Worm (Caenorhabditis elegans): ENCODE data around the gene Y46C8AM.1.

Gene Y46C8AM.1

ce11 chrIV:3944459-3944858 lies 18.2 kb upstream of the Y46C8AM.1 start, which contains the start of gene clec-72:
Gene clec-72, plus strand, starts transcription at chrIV:3944816.
- no peak for TF ChIP-seq mab-5 (tag; optimal IDR thresholded peaks at IDR 0.05)
- no peak for TF ChIP-seq mls-2 (tag; optimal IDR thresholded peaks at IDR 0.05)
- TF ChIP-seq ceh-39 (tag; optimal IDR thresholded peaks at IDR 0.05): no peak

DNA sequence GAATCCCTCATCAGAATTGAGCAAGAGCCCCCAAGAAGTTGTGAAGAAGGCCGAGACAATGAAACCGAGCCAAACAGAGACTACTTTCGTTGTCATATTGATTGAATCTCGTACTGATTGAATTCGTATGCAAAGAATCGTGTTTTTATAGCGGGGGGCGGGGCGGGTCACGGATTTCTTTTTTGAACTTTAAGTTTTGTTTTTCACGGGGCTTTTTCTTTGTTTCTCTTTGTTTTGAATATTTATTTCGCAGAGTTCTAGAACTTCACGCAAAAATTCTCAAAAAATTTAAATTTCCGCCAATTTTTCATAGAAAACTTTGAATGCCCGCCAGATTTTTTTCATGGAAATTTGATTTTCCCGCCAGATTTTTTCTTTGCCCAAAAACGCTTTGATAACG lies 6.6 kb upstream of the Y46C8AM.1 start, which contains the start of gene clec-73:
TSS of gene clec-73 (minus strand) at position 101 of the 400 bp plus-strand sequence.
- TF ChIP-seq sem-2 (GFP tag; optimal IDR thresholded peaks at IDR 0.05) (no peak), nhr-28 (tag; optimal IDR thresholded peaks at IDR 0.05) (no peak), lin-32 (GFP tag; optimal IDR thresholded peaks at IDR 0.05) (no peak), tbx-8 (GFP tag; optimal IDR thresholded peaks at IDR 0.05) (no peak)

ce11 chrIV:3956705-3957104 lies 6.0 kb upstream of the Y46C8AM.1 start, which contains the start of gene clec-74:
Gene clec-74, plus strand, starts transcription at chrIV:3957005.
- TF ChIP-seq pha-4 (tag; optimal IDR thresholded peaks at IDR 0.05): no peak
- TF ChIP-seq nhr-237 (tag; optimal IDR thresholded peaks at IDR 0.05): no peak
- no peak for TF ChIP-seq ceh-83 (GFP tag; optimal IDR thresholded peaks at IDR 0.05)
- no peak for TF ChIP-seq mep-1 (tag; optimal IDR thresholded peaks at IDR 0.05)
- TF ChIP-seq flh-1 (GFP tag; optimal IDR thresholded peaks at IDR 0.05): no peak

DNA sequence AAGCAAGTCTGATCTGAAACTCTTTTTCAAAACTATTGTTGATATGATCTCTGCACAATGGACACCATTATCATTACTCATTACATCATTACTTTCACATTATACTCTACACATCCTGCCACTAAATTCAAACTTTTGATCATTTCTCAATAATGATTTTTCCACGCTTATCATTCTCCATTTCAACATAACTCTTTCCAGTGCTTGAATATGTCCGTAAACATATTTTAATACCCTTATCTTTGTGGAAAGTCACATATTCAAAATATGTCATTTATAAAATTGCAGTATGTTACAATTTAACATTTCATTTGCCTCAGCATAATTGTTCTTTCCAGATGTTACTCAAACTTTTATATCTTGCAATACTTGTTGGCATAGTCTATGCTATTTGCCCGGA lies 2.3 kb upstream of the Y46C8AM.1 start, which contains the start of gene clec-75:
TSS of gene clec-75 (plus strand) at position 339 of the 400 bp plus-strand sequence.
- TF ChIP-seq mls-2 (tag; optimal IDR thresholded peaks at IDR 0.05): no peak
- TF ChIP-seq unc-39 (tag; optimal IDR thresholded peaks at IDR 0.05): no peak
- no peak for TF ChIP-seq bed-3 (GFP tag; optimal IDR thresholded peaks at IDR 0.05)
- no peak for TF ChIP-seq unc-62 (GFP tag; optimal IDR thresholded peaks at IDR 0.05)
- TF ChIP-seq sptf-1 (tag; optimal IDR thresholded peaks at IDR 0.05): no peak
- no peak for TF ChIP-seq lin-32 (GFP tag; optimal IDR thresholded peaks at IDR 0.05)
- TF ChIP-seq hlh-1 (tag; optimal IDR thresholded peaks at IDR 0.05): no peak
- no peak for TF ChIP-seq mab-5 (tag; optimal IDR thresholded peaks at IDR 0.05)
- TF ChIP-seq nhr-12 (tag; optimal IDR thresholded peaks at IDR 0.05): no peak
- TF ChIP-seq nhr-237 (tag; optimal IDR thresholded peaks at IDR 0.05): no peak
- no peak for TF ChIP-seq ztf-11 (tag; optimal IDR thresholded peaks at IDR 0.05)
- no peak for TF ChIP-seq drap-1 (GFP tag; optimal IDR thresholded peaks at IDR 0.05)
- no peak for TF ChIP-seq flh-1 (GFP tag; optimal IDR thresholded peaks at IDR 0.05)
- no peak for TF ChIP-seq lsy-2 (tag; optimal IDR thresholded peaks at IDR 0.05)
- no peak for TF ChIP-seq lin-13 (tag; optimal IDR thresholded peaks at IDR 0.05)
- no peak for TF ChIP-seq ces-1 (GFP tag; optimal IDR thresholded peaks at IDR 0.05)
- no peak for TF ChIP-seq pha-4 (tag; optimal IDR thresholded peaks at IDR 0.05)
- TF ChIP-seq ceh-43 (GFP tag; optimal IDR thresholded peaks at IDR 0.05): no peak

DNA sequence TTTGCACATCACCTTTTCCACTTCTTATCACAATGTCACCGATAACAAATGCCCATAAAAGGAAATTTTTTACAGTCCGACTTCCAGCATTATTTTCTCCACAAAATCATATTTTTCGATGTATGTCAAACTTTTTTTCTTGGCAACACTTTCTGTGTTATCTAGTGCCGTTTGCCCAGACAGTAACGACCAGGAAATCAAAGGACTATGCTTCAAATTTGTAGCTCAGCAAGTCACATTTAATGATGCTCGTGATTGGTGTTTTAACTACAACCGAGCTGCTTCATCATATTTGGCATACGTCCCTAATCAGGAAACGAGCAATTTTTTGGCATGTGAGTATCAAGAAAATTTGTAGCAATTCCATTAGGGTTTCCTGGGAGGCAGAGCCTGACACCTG lies 814 bp downstream of the Y46C8AM.1 start:
- TF ChIP-seq hlh-1 (tag; optimal IDR thresholded peaks at IDR 0.05) (no peak), sem-2 (GFP tag; optimal IDR thresholded peaks at IDR 0.05) (no peak), nhr-12 (tag; optimal IDR thresholded peaks at IDR 0.05) (no peak), tbx-8 (GFP tag; optimal IDR thresholded peaks at IDR 0.05) (no peak), ham-2 (GFP tag; optimal IDR thresholded peaks at IDR 0.05) (no peak), lin-32 (GFP tag; optimal IDR thresholded peaks at IDR 0.05) (no peak), nhr-2 (tag; optimal IDR thresholded peaks at IDR 0.05) (no peak)

DNA sequence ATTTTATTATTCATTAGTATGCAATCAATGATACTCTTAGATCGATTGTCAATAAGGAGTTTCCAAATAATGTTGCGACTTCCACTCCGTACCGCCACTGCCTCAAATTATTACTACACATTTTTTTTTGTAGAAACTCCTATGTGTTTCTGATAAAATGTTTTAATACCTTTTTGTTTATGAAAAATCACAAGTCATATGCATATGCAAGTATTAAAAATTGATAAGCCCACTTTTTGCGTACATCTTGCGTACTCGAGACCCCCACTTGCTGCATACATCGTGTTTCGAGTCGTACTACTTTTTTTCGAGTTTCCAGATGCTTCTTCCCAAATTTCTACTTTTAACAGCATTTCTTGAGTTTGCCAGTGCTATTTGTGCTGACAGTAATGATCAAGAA lies 2.3 kb downstream of the Y46C8AM.1 start, which contains the start of gene clec-76:
TSS of gene clec-76 (plus strand) at position 234 of the 400 bp plus-strand sequence.
- TF ChIP-seq tbx-8 (GFP tag; optimal IDR thresholded peaks at IDR 0.05) (no peak), sptf-1 (tag; optimal IDR thresholded peaks at IDR 0.05) (no peak), ces-1 (GFP tag; optimal IDR thresholded peaks at IDR 0.05) (no peak), lin-32 (GFP tag; optimal IDR thresholded peaks at IDR 0.05) (no peak), bed-3 (GFP tag; optimal IDR thresholded peaks at IDR 0.05) (no peak), lin-13 (tag; optimal IDR thresholded peaks at IDR 0.05) (no peak), mls-2 (tag; optimal IDR thresholded peaks at IDR 0.05) (no peak), nhr-76 (tag; optimal IDR thresholded peaks at IDR 0.05) (no peak), snpc-4 (tag; optimal IDR thresholded peaks at IDR 0.05) (no peak), elt-1 (tag; optimal IDR thresholded peaks at IDR 0.05; ENCODE audit: borderline replicate concordance, insufficient read depth) (no peak), hlh-1 (tag; optimal IDR thresholded peaks at IDR 0.05) (no peak)
